Worm (Caenorhabditis elegans) whole organism, L1 larva: Measurements from ENCODE around the gene clec-88.

Experiments used
- C04F5.9 ChIP-seq: sonication (generic microtip); optimal IDR thresholded peaks from 2 replicates; lab custom pipeline; 2016; ENCODE audit warnings: missing genetic modification characterization, missing compliant biosample characterization
- C16A3.4 ChIP-seq: fragments of 150-350 bp; optimal IDR thresholded peaks from 2 replicates; lab custom pipeline; 2014; ENCODE audit warnings: missing biosample characterization, missing genetic modification characterization
- F16B12.6 ChIP-seq: fragments of 150-350 bp; optimal IDR thresholded peaks from 2 replicates; lab custom pipeline; 2014; ENCODE audit warnings: missing biosample characterization, missing genetic modification characterization
- Y116A8C.19 ChIP-seq: sonication (generic microtip); optimal IDR thresholded peaks from 2 replicates; lab custom pipeline; 2016; ENCODE audit warnings: missing compliant biosample characterization, missing genetic modification characterization, borderline replicate concordance
- ama-1 ChIP-seq: fragments of 150-350 bp; optimal IDR thresholded peaks from 2 replicates; lab custom pipeline; 2014
- blmp-1 ChIP-seq: fragments of 150-350 bp; optimal IDR thresholded peaks from 2 replicates; lab custom pipeline; 2014; ENCODE audit warnings: missing biosample characterization, missing genetic modification characterization
- ceh-63 ChIP-seq: fragments of 200-800 bp; sonication (Bioruptor generic); optimal IDR thresholded peaks from 2 replicates; lab custom pipeline; 2018; ENCODE audit warnings: mild to moderate bottlenecking, missing genetic modification characterization, missing compliant biosample characterization
- ceh-8 ChIP-seq: fragments of 200-800 bp; sonication (Bioruptor generic); optimal IDR thresholded peaks from 2 replicates; lab custom pipeline; 2018; ENCODE audit warnings: mild to moderate bottlenecking, missing genetic modification characterization, moderate library complexity, missing compliant biosample characterization
- ceh-88 ChIP-seq: fragments of 200-800 bp; sonication (Bioruptor generic); IDR thresholded peaks from 2 replicates; pipeline ENCODE4 v1.3.6; 2022; ENCODE audit warnings: missing genetic modification characterization, missing compliant biosample characterization
- ceh-90 ChIP-seq: sonication (generic microtip); optimal IDR thresholded peaks from 2 replicates; lab custom pipeline; 2016; ENCODE audit warnings: missing genetic modification characterization, missing compliant biosample characterization
- ces-1 ChIP-seq: fragments of 150-350 bp; optimal IDR thresholded peaks from 2 replicates; lab custom pipeline; 2014; ENCODE audit warnings: missing biosample characterization, missing genetic modification reagents, missing genetic modification characterization
- egl-27 ChIP-seq, 2 experiments: fragments of 150-350 bp in 1 of 2; sonication (generic microtip); optimal IDR thresholded peaks; 3 replicates each; lab custom pipeline; 2017 to 2018; ENCODE audit warnings: missing biosample characterization in 2 of 2, missing genetic modification characterization in 2 of 2, missing genetic modification reagents in 2 of 2
- elt-2 ChIP-seq: sonication (generic microtip); optimal IDR thresholded peaks from 2 replicates; lab custom pipeline; 2016; ENCODE audit warnings: missing genetic modification characterization, mild to moderate bottlenecking, inconsistent platforms, missing compliant biosample characterization, missing genetic modification reagents
- ets-5 ChIP-seq: fragments of 200-800 bp; sonication (Bioruptor generic); IDR thresholded peaks from 2 replicates; pipeline ENCODE4 v1.3.6; 2022; ENCODE audit warnings: missing genetic modification characterization, missing compliant biosample characterization
- fkh-4 ChIP-seq: sonication (generic microtip); optimal IDR thresholded peaks from 2 replicates; lab custom pipeline; 2016; ENCODE audit warnings: missing compliant biosample characterization, missing genetic modification characterization, borderline replicate concordance
- fkh-8 ChIP-seq: sonication (generic microtip); optimal IDR thresholded peaks from 2 replicates; lab custom pipeline; 2016; ENCODE audit warnings: mild to moderate bottlenecking, missing genetic modification characterization, missing compliant biosample characterization
- fos-1 ChIP-seq: fragments of 150-350 bp; optimal IDR thresholded peaks from 2 replicates; lab custom pipeline; 2014; ENCODE audit warnings: missing biosample characterization, missing genetic modification characterization
- grh-1 ChIP-seq: fragments of 200-800 bp; sonication (Bioruptor generic); IDR thresholded peaks from 2 replicates; pipeline ENCODE4 v1.3.6; 2022; ENCODE audit warnings: missing genetic modification reagents, missing genetic modification characterization, missing compliant biosample characterization
- hlh-17 ChIP-seq: fragments of 200-800 bp; sonication (Bioruptor generic); optimal IDR thresholded peaks from 2 replicates; lab custom pipeline; 2018; ENCODE audit warnings: missing genetic modification characterization, mild to moderate bottlenecking, missing compliant biosample characterization, moderate library complexity, borderline replicate concordance
- hlh-4 ChIP-seq: sonication (generic microtip); optimal IDR thresholded peaks from 2 replicates; lab custom pipeline; 2016; ENCODE audit warnings: mild to moderate bottlenecking, missing genetic modification characterization, missing compliant biosample characterization
- hpl-2 ChIP-seq: fragments of 150-350 bp; optimal IDR thresholded peaks from 2 replicates; lab custom pipeline; 2014; ENCODE audit warnings: missing biosample characterization, missing genetic modification reagents, missing genetic modification characterization
- irx-1 ChIP-seq: sonication (generic microtip); optimal IDR thresholded peaks from 2 replicates; lab custom pipeline; 2016; ENCODE audit warnings: missing genetic modification characterization, missing compliant biosample characterization
- jun-1 ChIP-seq: fragments of 150-350 bp; optimal IDR thresholded peaks from 2 replicates; lab custom pipeline; 2014; ENCODE audit warnings: missing biosample characterization, missing genetic modification reagents, missing genetic modification characterization
- lin-13 ChIP-seq: fragments of 150-350 bp; optimal IDR thresholded peaks from 2 replicates; lab custom pipeline; 2014; ENCODE audit warnings: missing biosample characterization, missing genetic modification reagents, missing genetic modification characterization
- lin-15B ChIP-seq: fragments of 150-350 bp; sonication (generic microtip); optimal IDR thresholded peaks from 3 replicates; lab custom pipeline; 2014; ENCODE audit warnings: missing biosample characterization, missing genetic modification characterization
- lin-35 ChIP-seq, 2 experiments: fragments of 150-350 bp; optimal IDR thresholded peaks; 2 replicates each; lab custom pipeline; 2014; ENCODE audit warnings: missing biosample characterization in 2 of 2, missing genetic modification characterization in 2 of 2, missing genetic modification reagents in 2 of 2
- lin-39 ChIP-seq: fragments of 150-350 bp; optimal IDR thresholded peaks from 2 replicates; lab custom pipeline; 2014; ENCODE audit warnings: missing biosample characterization, missing genetic modification reagents, missing genetic modification characterization
- mdl-1 ChIP-seq, 2 experiments: fragments of 150-350 bp; optimal IDR thresholded peaks; 2 replicates each; lab custom pipeline; 2014 to 2017; ENCODE audit warnings: missing biosample characterization in 2 of 2, missing genetic modification characterization in 2 of 2, inconsistent platforms in 1 of 2
- nhr-12 ChIP-seq: sonication (generic microtip); optimal IDR thresholded peaks from 2 replicates; lab custom pipeline; 2017; ENCODE audit warnings: missing biosample characterization, missing genetic modification characterization
- nhr-19 ChIP-seq: fragments of 200-800 bp; sonication (Bioruptor generic); conservative IDR thresholded peaks from 2 replicates; pipeline ENCODE4 v1.3.6; 2022; ENCODE audit warnings: missing genetic modification characterization, missing compliant biosample characterization
- nhr-20 ChIP-seq: sonication (generic microtip); optimal IDR thresholded peaks from 2 replicates; lab custom pipeline; 2016; ENCODE audit warnings: mild to moderate bottlenecking, missing genetic modification characterization, missing compliant biosample characterization
- nhr-237 ChIP-seq: fragments of 150-350 bp; optimal IDR thresholded peaks from 2 replicates; lab custom pipeline; 2014; ENCODE audit warnings: missing biosample characterization, missing genetic modification characterization
- nhr-84 ChIP-seq: sonication (generic microtip); optimal IDR thresholded peaks from 2 replicates; lab custom pipeline; 2017; ENCODE audit warnings: missing biosample characterization, missing genetic modification characterization
- nhr-85 ChIP-seq: sonication (generic microtip); peaks from one replicate; lab custom pipeline; 2016; ENCODE audit warnings: missing genetic modification characterization, inconsistent platforms, missing compliant biosample characterization
- nhr-90 ChIP-seq: sonication (generic microtip); optimal IDR thresholded peaks from 2 replicates; lab custom pipeline; 2016; ENCODE audit warnings: mild to moderate bottlenecking, missing genetic modification characterization, missing compliant biosample characterization; ENCODE audit not compliant: poor library complexity
- pag-3 ChIP-seq: sonication (generic microtip); optimal IDR thresholded peaks from 2 replicates; lab custom pipeline; 2017; ENCODE audit warnings: missing genetic modification characterization, mild to moderate bottlenecking, missing compliant biosample characterization, antibody characterized with exemption, borderline replicate concordance; ENCODE audit not compliant: insufficient read depth
- pqm-1 ChIP-seq: sonication (generic microtip); optimal IDR thresholded peaks from 3 replicates; lab custom pipeline; 2017; ENCODE audit warnings: missing biosample characterization, missing genetic modification characterization
- rnt-1 ChIP-seq: sonication (generic microtip); optimal IDR thresholded peaks from 2 replicates; lab custom pipeline; 2016; ENCODE audit warnings: mild to moderate bottlenecking, missing genetic modification characterization, moderate library complexity, missing compliant biosample characterization
- skn-1 ChIP-seq: fragments of 150-350 bp; optimal IDR thresholded peaks from 2 replicates; lab custom pipeline; 2014; ENCODE audit warnings: missing biosample characterization, missing genetic modification characterization
- snpc-4 ChIP-seq: fragments of 150-350 bp; optimal IDR thresholded peaks from 2 replicates; lab custom pipeline; 2014; ENCODE audit warnings: missing biosample characterization, missing genetic modification characterization
- snu-23 ChIP-seq: sonication (generic microtip); optimal IDR thresholded peaks from 2 replicates; lab custom pipeline; 2016; ENCODE audit warnings: missing genetic modification characterization, missing compliant biosample characterization
- swsn-7 ChIP-seq: sonication (generic microtip); optimal IDR thresholded peaks from 2 replicates; lab custom pipeline; 2016; ENCODE audit warnings: missing genetic modification characterization, missing compliant biosample characterization
- tbx-2 ChIP-seq: sonication (generic microtip); optimal IDR thresholded peaks from 2 replicates; lab custom pipeline; 2016; ENCODE audit warnings: missing genetic modification characterization, missing compliant biosample characterization
- tlp-1 ChIP-seq: fragments of 150-350 bp; optimal IDR thresholded peaks from 2 replicates; lab custom pipeline; 2014; ENCODE audit warnings: missing biosample characterization, missing genetic modification characterization
- unc-30 ChIP-seq: sonication (generic microtip); optimal IDR thresholded peaks from 2 replicates; lab custom pipeline; 2017; ENCODE audit warnings: missing biosample characterization, missing genetic modification characterization
- unc-62 ChIP-seq: fragments of 150-350 bp; optimal IDR thresholded peaks from 2 replicates; lab custom pipeline; 2014; ENCODE audit warnings: missing biosample characterization, missing genetic modification reagents, missing genetic modification characterization
- unc-86 ChIP-seq: sonication (generic microtip); optimal IDR thresholded peaks from 2 replicates; lab custom pipeline; 2016; ENCODE audit warnings: missing genetic modification characterization, missing compliant biosample characterization
- unc-98 ChIP-seq: fragments of 200-800 bp; sonication (Bioruptor generic); IDR thresholded peaks from 2 replicates; pipeline ENCODE4 v1.3.6; 2022; ENCODE audit warnings: missing genetic modification characterization, missing compliant biosample characterization
- vab-15 ChIP-seq: sonication (generic microtip); optimal IDR thresholded peaks from 2 replicates; lab custom pipeline; 2017; ENCODE audit warnings: missing genotype, mild to moderate bottlenecking, missing genetic modification characterization, missing compliant biosample characterization
- zag-1 ChIP-seq: fragments of 150-350 bp; optimal IDR thresholded peaks from 2 replicates; lab custom pipeline; 2014; ENCODE audit warnings: missing biosample characterization, missing genetic modification characterization
- ztf-11 ChIP-seq, 2 experiments: sonication (generic microtip); optimal IDR thresholded peaks; 2 replicates each; lab custom pipeline; 2016 to 2017; ENCODE audit warnings: missing genetic modification characterization in 2 of 2, missing biosample characterization in 1 of 2, missing compliant biosample characterization in 1 of 2
- ztf-4 ChIP-seq: fragments of 150-350 bp; optimal IDR thresholded peaks from 2 replicates; lab custom pipeline; 2014; ENCODE audit warnings: missing biosample characterization, missing genetic modification characterization

The clec-88 gene

ce11 chrII:6376693-6377092 lies 11.2 kb downstream of the clec-88 start:
- TF ChIP-seq ztf-4 (no peak), mdl-1 (tag; optimal IDR thresholded peaks at IDR 0.05; lab: Kevin White, UChicago) (no peak), nhr-19 (GFP tag; lab: Robert Waterston, UW) (no peak), ces-1 (GFP tag; lab: Kevin White, UChicago) (no peak), hpl-2 (GFP tag; lab: Kevin White, UChicago) (no peak), C16A3.4 (tag; lab: Kevin White, UChicago) (no peak), skn-1 (tag; lab: Kevin White, UChicago) (no peak), snpc-4 (tag; lab: Kevin White, UChicago) (no peak), jun-1 (tag; lab: Kevin White, UChicago) (no peak), swsn-7 (tag; lab: Kevin White, UChicago) (no peak), pqm-1 (tag; lab: Kevin White, UChicago) (no peak), nhr-90 (tag; lab: Kevin White, UChicago) (no peak), hlh-4 (no peak), unc-98 (GFP tag; lab: Robert Waterston, UW) (no peak), fos-1 (tag; lab: Kevin White, UChicago) (no peak), blmp-1 (no peak), pag-3 (tag; lab: Kevin White, UChicago) (no peak), lin-39 (tag; lab: Kevin White, UChicago) (no peak), hlh-17 (no peak), C04F5.9 (no peak)

DNA sequence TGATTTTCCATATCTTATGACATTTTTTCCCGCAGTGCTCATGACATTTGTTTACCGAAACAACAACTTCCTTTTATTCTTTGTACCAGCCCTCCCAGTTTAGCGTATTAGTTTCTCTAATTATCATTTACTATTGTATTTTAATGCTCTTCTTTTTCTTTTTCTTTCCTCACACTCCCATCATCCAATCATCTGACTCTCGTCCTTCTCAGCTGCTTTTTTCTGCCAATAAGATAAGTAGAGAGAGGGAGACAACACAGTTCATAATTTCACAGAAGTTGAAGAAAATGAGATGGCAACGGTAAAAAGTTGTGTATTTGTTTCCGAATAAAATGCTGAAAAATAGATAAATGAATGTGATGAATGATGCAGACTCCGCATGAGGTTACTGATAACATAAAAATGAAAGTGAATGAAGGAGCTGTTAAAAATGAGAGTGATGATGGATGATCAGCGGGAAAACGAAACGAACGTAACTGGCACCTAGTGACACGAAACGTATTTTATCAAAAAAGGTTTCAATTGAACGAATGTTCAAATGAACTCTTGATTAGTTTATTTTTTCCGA lies 11.9 kb downstream of the clec-88 start:
- no peak for TF ChIP-seq lin-13 (GFP tag; lab: Kevin White, UChicago)
- no peak for TF ChIP-seq snu-23
- no peak for TF ChIP-seq nhr-237 (tag; lab: Kevin White, UChicago)
- TF ChIP-seq nhr-20 (tag; lab: Kevin White, UChicago), result peak; percentile 0
- TF ChIP-seq nhr-12 (tag; lab: Kevin White, UChicago), result no peak
- no peak for TF ChIP-seq tbx-2 (tag; lab: Kevin White, UChicago)
- TF ChIP-seq fkh-8 (tag; lab: Kevin White, UChicago), result no peak
- TF ChIP-seq unc-86 (tag; lab: Kevin White, UChicago), result no peak
- no peak for TF ChIP-seq F16B12.6 (tag; lab: Kevin White, UChicago)
- TF ChIP-seq unc-62 (GFP tag; lab: Kevin White, UChicago), result no peak
- TF ChIP-seq unc-30 (tag; lab: Kevin White, UChicago), result no peak
- peak; percentile 33 for TF ChIP-seq blmp-1
- peak; percentile 52 for TF ChIP-seq elt-2 (tag; lab: Kevin White, UChicago)
- no peak for TF ChIP-seq lin-15B (tag; lab: Kevin White, UChicago)
- no peak for TF ChIP-seq snpc-4 (tag; lab: Kevin White, UChicago)
- TF ChIP-seq jun-1 (tag; lab: Kevin White, UChicago), result no peak
- no peak for TF ChIP-seq zag-1
- TF ChIP-seq fos-1 (tag; lab: Kevin White, UChicago), result no peak
- TF ChIP-seq nhr-85, result no peak
- no peak for TF ChIP-seq ceh-90
- TF ChIP-seq grh-1, result no peak
- TF ChIP-seq ztf-11 (tag; optimal IDR thresholded peaks at IDR 0.05; lab: Kevin White, UChicago), result no peak
- no peak for TF ChIP-seq ama-1 (lab: Kevin White, UChicago)
- no peak for TF ChIP-seq Y116A8C.19 (tag; lab: Kevin White, UChicago)
- TF ChIP-seq tlp-1 (tag; lab: Kevin White, UChicago), result no peak
- no peak for TF ChIP-seq ceh-88
- TF ChIP-seq ets-5 (GFP tag; lab: Robert Waterston, UW), result no peak
- TF ChIP-seq nhr-19 (GFP tag; lab: Robert Waterston, UW), result no peak
- no peak for TF ChIP-seq fkh-4
- TF ChIP-seq irx-1 (tag; lab: Kevin White, UChicago), result no peak
- no peak for TF ChIP-seq ceh-63 (GFP tag; lab: Kevin White, UChicago)
- no peak for TF ChIP-seq nhr-84
- no peak for TF ChIP-seq pqm-1 (tag; lab: Kevin White, UChicago)
- TF ChIP-seq egl-27 (tag; optimal IDR thresholded peaks at IDR 0.05; lab: Kevin White, UChicago), result no peak
- no peak for TF ChIP-seq rnt-1 (tag; lab: Kevin White, UChicago)
- peak in 1 of 2 experiments; percentile 56 for TF ChIP-seq lin-35 (GFP tag; optimal IDR thresholded peaks at IDR 0.05; lab: Kevin White, UChicago)
- TF ChIP-seq ceh-8 (GFP tag; lab: Kevin White, UChicago), result no peak
- no peak for TF ChIP-seq vab-15
- TF ChIP-seq mdl-1 (tag; optimal IDR thresholded peaks at IDR 0.05; lab: Kevin White, UChicago), result no peak
- TF ChIP-seq swsn-7 (tag; lab: Kevin White, UChicago), result no peak
